Fruit fly (Drosophila melanogaster): ENCODE results near the gene Ubi-p5E.
A peak's percentile ranks its signal among the peaks of the same experiment; 100 is the strongest.

Gene Ubi-p5E

dm6 chrX:6305317-6305716, 25.9 kb upstream of the Ubi-p5E start:
- TF ChIP-seq CG11617 (GFP tag; optimal IDR thresholded peaks at IDR 0.05) (no peak), CG33017 (tag; optimal IDR thresholded peaks at IDR 0.05) (no peak), CG7045 (GFP tag; optimal IDR thresholded peaks at IDR 0.05) (no peak), CG14711 (tag; optimal IDR thresholded peaks at IDR 0.05) (no peak), toe (GFP tag; optimal IDR thresholded peaks at IDR 0.05) (no peak)

dm6 chrX:6304203-6304602, 24.8 kb upstream of the Ubi-p5E start:
- TF ChIP-seq CG7101 (tag; optimal IDR thresholded peaks at IDR 0.05) (no peak), pad (GFP tag; optimal IDR thresholded peaks at IDR 0.05) (no peak), CG33017 (tag; optimal IDR thresholded peaks at IDR 0.05) (no peak), Mnt (GFP tag; optimal IDR thresholded peaks at IDR 0.05) (no peak), ovo (GFP tag; optimal IDR thresholded peaks at IDR 0.05) (no peak), cnc (optimal IDR thresholded peaks at IDR 0.05) (no peak), CG12768 (GFP tag; optimal IDR thresholded peaks at IDR 0.05) (no peak), CG14711 (tag; optimal IDR thresholded peaks at IDR 0.05) (no peak), CG11617 (GFP tag; optimal IDR thresholded peaks at IDR 0.05) (no peak), CG5204 (GFP tag; optimal IDR thresholded peaks at IDR 0.05) (no peak), CG1620 (GFP tag; optimal IDR thresholded peaks at IDR 0.05) (no peak), Clk (GFP tag; optimal IDR thresholded peaks at IDR 0.05) (no peak), Crg-1 (GFP tag; optimal IDR thresholded peaks at IDR 0.05) (no peak), CG7045 (GFP tag; optimal IDR thresholded peaks at IDR 0.05) (no peak), bab1 (GFP tag; optimal IDR thresholded peaks at IDR 0.05) (no peak), tj (GFP tag; optimal IDR thresholded peaks at IDR 0.05) (no peak), kay (GFP tag; ENCODE audit: borderline replicate concordance) (no peak), toe (GFP tag; optimal IDR thresholded peaks at IDR 0.05) (no peak), Hr96 (GFP tag; optimal IDR thresholded peaks at IDR 0.05) (no peak), cic (GFP tag; optimal IDR thresholded peaks at IDR 0.05) (no peak)

dm6 chrX:6303675-6304074, 24.2 kb upstream of the Ubi-p5E start, which contains the start of gene CG3823:
Gene CG3823 (plus strand): TSS chrX:6303975.
- TF ChIP-seq tj (GFP tag; optimal IDR thresholded peaks at IDR 0.05) = peak; percentile 65
- TF ChIP-seq bab1 (GFP tag; optimal IDR thresholded peaks at IDR 0.05) = no peak

- no peak for TF ChIP-seq CG5204 (GFP tag; optimal IDR thresholded peaks at IDR 0.05)
- TF ChIP-seq CG7045 (GFP tag; optimal IDR thresholded peaks at IDR 0.05) = no peak
- TF ChIP-seq cic (GFP tag; optimal IDR thresholded peaks at IDR 0.05) = no peak
- TF ChIP-seq CG12768 (GFP tag; optimal IDR thresholded peaks at IDR 0.05) = no peak
- TF ChIP-seq cnc (optimal IDR thresholded peaks at IDR 0.05) = no peak
- no peak for TF ChIP-seq CG7101 (tag; optimal IDR thresholded peaks at IDR 0.05)
- TF ChIP-seq CG11617 (GFP tag; optimal IDR thresholded peaks at IDR 0.05) = no peak
- no peak for TF ChIP-seq bab1 (GFP tag; optimal IDR thresholded peaks at IDR 0.05)
- no peak for TF ChIP-seq pad (GFP tag; optimal IDR thresholded peaks at IDR 0.05)
- TF ChIP-seq Hr96 (GFP tag; optimal IDR thresholded peaks at IDR 0.05) = no peak
- TF ChIP-seq CG1620 (GFP tag; optimal IDR thresholded peaks at IDR 0.05) = no peak
- TF ChIP-seq Mnt (GFP tag; optimal IDR thresholded peaks at IDR 0.05) = no peak
- no peak for TF ChIP-seq tj (GFP tag; optimal IDR thresholded peaks at IDR 0.05)
- no peak for TF ChIP-seq Crg-1 (GFP tag; optimal IDR thresholded peaks at IDR 0.05)
- TF ChIP-seq toe (GFP tag; optimal IDR thresholded peaks at IDR 0.05) = no peak
- TF ChIP-seq kay (GFP tag; ENCODE audit: borderline replicate concordance) = no peak
Measured at dm6 chrX:6303196-6303595, 23.7 kb upstream of the Ubi-p5E start.

dm6 chrX:6301052-6301451, 21.6 kb upstream of the Ubi-p5E start, which contains the start of gene CG12219:
Gene CG12219 (minus strand): TSS chrX:6301285.
- TF ChIP-seq bab1 (GFP tag; optimal IDR thresholded peaks at IDR 0.05) = peak; percentile 8
- TF ChIP-seq CG5204 (GFP tag; optimal IDR thresholded peaks at IDR 0.05) = no peak

- TF ChIP-seq bab1 (GFP tag; optimal IDR thresholded peaks at IDR 0.05) (peak; percentile 73), Crg-1 (GFP tag; optimal IDR thresholded peaks at IDR 0.05) (peak; percentile 38), Clk (GFP tag; optimal IDR thresholded peaks at IDR 0.05) (no peak), CG12768 (GFP tag; optimal IDR thresholded peaks at IDR 0.05) (peak; percentile 21), cnc (optimal IDR thresholded peaks at IDR 0.05) (no peak), CG11617 (GFP tag; optimal IDR thresholded peaks at IDR 0.05) (peak; percentile 69), Mnt (GFP tag; optimal IDR thresholded peaks at IDR 0.05) (peak; percentile 39), toe (GFP tag; optimal IDR thresholded peaks at IDR 0.05) (no peak), kay (GFP tag; ENCODE audit: borderline replicate concordance) (no peak), CG7045 (GFP tag; optimal IDR thresholded peaks at IDR 0.05) (no peak), cic (GFP tag; optimal IDR thresholded peaks at IDR 0.05) (no peak), CG33017 (tag; optimal IDR thresholded peaks at IDR 0.05) (peak; percentile 9), tj (GFP tag; optimal IDR thresholded peaks at IDR 0.05) (peak; percentile 34), CG1620 (GFP tag; optimal IDR thresholded peaks at IDR 0.05) (peak; percentile 53), CG5204 (GFP tag; optimal IDR thresholded peaks at IDR 0.05) (no peak), Hr96 (GFP tag; optimal IDR thresholded peaks at IDR 0.05) (no peak), CG7101 (tag; optimal IDR thresholded peaks at IDR 0.05) (peak; percentile 69), pad (GFP tag; optimal IDR thresholded peaks at IDR 0.05) (peak; percentile 59), CG14711 (tag; optimal IDR thresholded peaks at IDR 0.05) (peak; percentile 60)
Measured at dm6 chrX:6295129-6295539, 15.7 kb upstream of the Ubi-p5E start, which contains the start of the genes CG15891 and CG3815. Gene CG15891 (minus strand): TSS chrX:6295345. Gene CG3815 (plus strand): TSS chrX:6295389.

dm6 chrX:6294243-6294642, 14.8 kb upstream of the Ubi-p5E start, which contains the start of gene CG15892:
Gene CG15892 (minus strand): TSS chrX:6294343.
- no peak for TF ChIP-seq Clk (GFP tag; optimal IDR thresholded peaks at IDR 0.05)
- TF ChIP-seq Hr96 (GFP tag; optimal IDR thresholded peaks at IDR 0.05) = no peak
- no peak for TF ChIP-seq bab1 (GFP tag; optimal IDR thresholded peaks at IDR 0.05)
- TF ChIP-seq CG5204 (GFP tag; optimal IDR thresholded peaks at IDR 0.05) = no peak
- no peak for TF ChIP-seq CG7045 (GFP tag; optimal IDR thresholded peaks at IDR 0.05)
- no peak for TF ChIP-seq CG1620 (GFP tag; optimal IDR thresholded peaks at IDR 0.05)
- TF ChIP-seq tj (GFP tag; optimal IDR thresholded peaks at IDR 0.05) = no peak
- no peak for TF ChIP-seq pad (GFP tag; optimal IDR thresholded peaks at IDR 0.05)
- no peak for TF ChIP-seq Mnt (GFP tag; optimal IDR thresholded peaks at IDR 0.05)
- no peak for TF ChIP-seq ovo (GFP tag; optimal IDR thresholded peaks at IDR 0.05)
- no peak for TF ChIP-seq CG11617 (GFP tag; optimal IDR thresholded peaks at IDR 0.05)
- TF ChIP-seq cic (GFP tag; optimal IDR thresholded peaks at IDR 0.05) = no peak
- TF ChIP-seq CG12768 (GFP tag; optimal IDR thresholded peaks at IDR 0.05) = no peak

All from whole organism, adult.